Fruit fly (Drosophila melanogaster) whole organism, embryonic: ENCODE results near the gene CG10348.
A peak's percentile ranks its signal among the peaks of the same experiment; 100 is the strongest.

ENCODE experiments used
- Abd-B ChIP-seq: fragments of 200-800 bp; sonication (Bioruptor generic); optimal IDR thresholded peaks from 2 replicates; lab custom pipeline; 2018; ENCODE audit warnings: missing biosample characterization, mild to moderate bottlenecking, missing genetic modification characterization, moderate library complexity
- Awh ChIP-seq: fragments of 200-800 bp; sonication (Bioruptor generic); IDR thresholded peaks from 2 replicates; pipeline ENCODE4, ENCODE4 v1.3.6; 2022; ENCODE audit warnings: missing biosample characterization, missing genetic modification characterization
- Bteb2 ChIP-seq: fragments of 200-800 bp; sonication (Bioruptor generic); optimal IDR thresholded peaks from 2 replicates; lab custom pipeline; 2016; ENCODE audit warnings: missing biosample characterization, missing genetic modification characterization
- CG10147 ChIP-seq: fragments of 200-800 bp; sonication (Bioruptor generic); optimal IDR thresholded peaks from 2 replicates; lab custom pipeline; 2019; ENCODE audit warnings: missing biosample characterization, mild to moderate bottlenecking, missing genetic modification characterization, moderate library complexity
- CG10209 ChIP-seq: fragments of 200-800 bp; sonication (Bioruptor generic); optimal IDR thresholded peaks from 3 replicates; lab custom pipeline; 2017; ENCODE audit warnings: missing biosample characterization, mild to moderate bottlenecking, missing genetic modification characterization, missing genetic modification reagents
- CG10366 ChIP-seq: fragments of 200-800 bp; sonication (Bioruptor generic); IDR thresholded peaks from 2 replicates; pipeline ENCODE4 v1.3.6; 2022; ENCODE audit warnings: missing biosample characterization, missing genetic modification characterization
- CG10979 ChIP-seq: fragments of 200-800 bp; sonication (Bioruptor generic); optimal IDR thresholded peaks from 2 replicates; lab custom pipeline; 2018; ENCODE audit warnings: missing biosample characterization, mild to moderate bottlenecking, missing genetic modification characterization, moderate library complexity
- CG12219 ChIP-seq: fragments of 200-800 bp; sonication (Bioruptor generic); optimal IDR thresholded peaks from 3 replicates; lab custom pipeline; 2018; ENCODE audit warnings: missing biosample characterization, mild to moderate bottlenecking, missing genetic modification characterization
- CG12659 ChIP-seq: fragments of 200-800 bp; sonication (Bioruptor generic); optimal IDR thresholded peaks from 3 replicates; lab custom pipeline; 2017; ENCODE audit warnings: mild to moderate bottlenecking, missing biosample characterization, missing genetic modification reagents, missing genetic modification characterization
- CG12769 ChIP-seq: fragments of 200-800 bp; sonication (Bioruptor generic); optimal IDR thresholded peaks from 2 replicates; lab custom pipeline; 2019; ENCODE audit warnings: missing biosample characterization, mild to moderate bottlenecking, missing genetic modification characterization, moderate library complexity
- CG1529 ChIP-seq: fragments of 200-800 bp; sonication (Bioruptor generic); optimal IDR thresholded peaks from 3 replicates; lab custom pipeline; 2018; ENCODE audit warnings: missing biosample characterization, missing genetic modification characterization
- CG15479 ChIP-seq: fragments of 200-800 bp; sonication (Bioruptor generic); optimal IDR thresholded peaks from 3 replicates; lab custom pipeline; 2019; ENCODE audit warnings: missing biosample characterization, mild to moderate bottlenecking, missing genetic modification characterization, moderate library complexity
- CG15696 ChIP-seq: fragments of 200-800 bp; sonication (Bioruptor generic); optimal IDR thresholded peaks from 2 replicates; lab custom pipeline; 2019; ENCODE audit warnings: missing biosample characterization, mild to moderate bottlenecking, missing genetic modification characterization, moderate library complexity
- CG1647 ChIP-seq: fragments of 200-800 bp; sonication (Bioruptor generic); optimal IDR thresholded peaks from 3 replicates; lab custom pipeline; 2016; ENCODE audit warnings: missing biosample characterization, missing genetic modification characterization
- CG16779 ChIP-seq: fragments of 200-800 bp; sonication (Bioruptor generic); IDR thresholded peaks from 2 replicates; pipeline ENCODE4 v1.3.6; 2022; ENCODE audit warnings: missing biosample characterization, missing genetic modification characterization
- CG30403 ChIP-seq: fragments of 200-800 bp; sonication (Bioruptor generic); optimal IDR thresholded peaks from 3 replicates; lab custom pipeline; 2016; ENCODE audit warnings: missing biosample characterization, missing genetic modification characterization
- CG32767 ChIP-seq: fragments of 200-800 bp; sonication (Bioruptor generic); IDR thresholded peaks from 2 replicates; pipeline ENCODE4 v1.3.6; 2022; ENCODE audit warnings: missing biosample characterization, missing genetic modification characterization
- CG32772 ChIP-seq: fragments of 200-800 bp; sonication (Bioruptor generic); IDR thresholded peaks from 2 replicates; pipeline ENCODE4 v1.3.6; 2022; ENCODE audit warnings: missing biosample characterization, missing genetic modification characterization
- CG34376 ChIP-seq: fragments of 200-800 bp; sonication (Bioruptor generic); optimal IDR thresholded peaks from 2 replicates; lab custom pipeline; 2018; ENCODE audit warnings: missing biosample characterization, mild to moderate bottlenecking, missing genetic modification characterization
- CG3838 ChIP-seq: fragments of 200-800 bp; sonication (Bioruptor generic); optimal IDR thresholded peaks from 3 replicates; lab custom pipeline; 2016; ENCODE audit warnings: missing biosample characterization, missing genetic modification characterization
- CG4282 ChIP-seq: fragments of 200-800 bp; sonication (Bioruptor generic); optimal IDR thresholded peaks from 2 replicates; lab custom pipeline; 2016; ENCODE audit warnings: missing biosample characterization, missing genetic modification characterization
- CG7372 ChIP-seq: fragments of 200-800 bp; sonication (Bioruptor generic); IDR thresholded peaks from 2 replicates; pipeline ENCODE4 v1.3.6; 2022; ENCODE audit warnings: missing biosample characterization, missing genetic modification characterization
- CG8290 ChIP-seq, 3 experiments: fragments of 200-800 bp; sonication (Bioruptor generic); optimal IDR thresholded peaks; 2 replicates each; lab custom pipeline; 2016 to 2019; ENCODE audit warnings: missing biosample characterization in 3 of 3, missing genetic modification characterization in 3 of 3, mild to moderate bottlenecking in 2 of 3, moderate library complexity in 1 of 3
- CG8478 ChIP-seq: fragments of >200 bp; optimal IDR thresholded peaks from 2 replicates; lab custom pipeline; 2018
- Dad ChIP-seq: fragments of 200-800 bp; sonication (Bioruptor generic); optimal IDR thresholded peaks from 3 replicates; lab custom pipeline; 2016; ENCODE audit warnings: missing biosample characterization, missing genetic modification characterization
- Dref ChIP-seq: fragments of 200-800 bp; sonication (Bioruptor generic); IDR thresholded peaks from 2 replicates; pipeline ENCODE4 v1.3.6; 2022; ENCODE audit warnings: missing biosample characterization, missing genetic modification characterization
- Jarid2 ChIP-seq: fragments of 200-800 bp; sonication (Bioruptor generic); optimal IDR thresholded peaks from 3 replicates; lab custom pipeline; 2017; ENCODE audit warnings: mild to moderate bottlenecking, missing biosample characterization, missing genetic modification reagents, missing genetic modification characterization
- Lhr ChIP-seq: fragments of 200-800 bp; sonication (Bioruptor generic); optimal IDR thresholded peaks from 3 replicates; lab custom pipeline; 2017; ENCODE audit warnings: mild to moderate bottlenecking, missing biosample characterization, missing genetic modification reagents, missing genetic modification characterization
- MTF-1 ChIP-seq: fragments of 200-800 bp; sonication (Bioruptor generic); optimal IDR thresholded peaks from 2 replicates; lab custom pipeline; 2018; ENCODE audit warnings: missing biosample characterization, mild to moderate bottlenecking, missing genetic modification characterization, borderline replicate concordance
- Nf-YC ChIP-seq: fragments of 200-800 bp; optimal IDR thresholded peaks from 3 replicates; lab custom pipeline; 2019; ENCODE audit warnings: missing biosample characterization, mild to moderate bottlenecking, missing genetic modification characterization, moderate library complexity
- Sox100B ChIP-seq: fragments of 200-800 bp; sonication (Bioruptor generic); optimal IDR thresholded peaks from 3 replicates; lab custom pipeline; 2018; ENCODE audit warnings: missing biosample characterization, mild to moderate bottlenecking, missing genetic modification characterization
- Sox102F ChIP-seq: fragments of 200-800 bp; sonication (Bioruptor generic); optimal IDR thresholded peaks from 2 replicates; lab custom pipeline; 2018; ENCODE audit warnings: missing biosample characterization, mild to moderate bottlenecking, missing genetic modification characterization, moderate library complexity
- Stat92E ChIP-seq, 3 experiments: fragments of >200 bp in 2 of 3; fragments of 200-800 bp in 1 of 3; sonication (Bioruptor generic) in 1 of 3; optimal IDR thresholded peaks; 2 replicates each; lab custom pipeline; 2017 to 2019; ENCODE audit warnings: missing biosample characterization in 3 of 3, missing genetic modification characterization in 3 of 3, mild to moderate bottlenecking in 1 of 3, moderate library complexity in 1 of 3
- Vsx1 ChIP-seq: fragments of 200-800 bp; sonication (Bioruptor generic); optimal IDR thresholded peaks from 2 replicates; lab custom pipeline; 2017; ENCODE audit warnings: missing biosample characterization, mild to moderate bottlenecking, missing genetic modification characterization, missing genetic modification reagents
- abd-A ChIP-seq: fragments of 200-800 bp; sonication (Bioruptor generic); optimal IDR thresholded peaks from 3 replicates; lab custom pipeline; 2019; ENCODE audit warnings: missing biosample characterization, mild to moderate bottlenecking, missing genetic modification characterization, moderate library complexity
- bigmax ChIP-seq: fragments of 200-800 bp; sonication (Bioruptor generic); optimal IDR thresholded peaks from 2 replicates; lab custom pipeline; 2018; ENCODE audit warnings: missing biosample characterization, mild to moderate bottlenecking, missing genetic modification characterization
- cas ChIP-seq: fragments of 200-800 bp; sonication (Bioruptor generic); IDR thresholded peaks from 2 replicates; pipeline ENCODE4 v1.3.6; 2022; ENCODE audit warnings: missing biosample characterization, missing genetic modification characterization
- cato ChIP-seq: fragments of 200-800 bp; sonication (Bioruptor generic); optimal IDR thresholded peaks from 2 replicates; lab custom pipeline; 2016; ENCODE audit warnings: missing biosample characterization, missing genetic modification characterization, borderline replicate concordance
- fd102C ChIP-seq: fragments of 200-800 bp; sonication (Bioruptor generic); optimal IDR thresholded peaks from 2 replicates; lab custom pipeline; 2018; ENCODE audit warnings: missing biosample characterization, mild to moderate bottlenecking, missing genetic modification characterization, moderate library complexity
- gro ChIP-seq: fragments of 200-800 bp; sonication (Bioruptor generic); optimal IDR thresholded peaks from 2 replicates; lab custom pipeline; 2016; ENCODE audit warnings: missing biosample characterization, missing genetic modification characterization
- hb ChIP-seq: fragments of 200-800 bp; sonication (Bioruptor generic); IDR thresholded peaks from 3 replicates; pipeline ENCODE4 v1.3.6; 2022; ENCODE audit warnings: missing biosample characterization, missing genetic modification characterization; ENCODE audit not compliant: partially characterized antibody
- klu ChIP-seq: fragments of 200-800 bp; sonication (Bioruptor generic); IDR thresholded peaks from 2 replicates; pipeline ENCODE4 v1.3.6; 2022; ENCODE audit warnings: missing biosample characterization, missing genetic modification characterization
- pros ChIP-seq: fragments of 200-800 bp; sonication (Bioruptor generic); optimal IDR thresholded peaks from 3 replicates; lab custom pipeline; 2019; ENCODE audit warnings: missing biosample characterization, mild to moderate bottlenecking, missing genetic modification characterization, moderate library complexity
- psq ChIP-seq: fragments of 200-800 bp; sonication (Bioruptor generic); optimal IDR thresholded peaks from 2 replicates; lab custom pipeline; 2017; ENCODE audit warnings: missing biosample characterization, missing genetic modification characterization
- salm ChIP-seq: fragments of 200-800 bp; sonication (Bioruptor generic); optimal IDR thresholded peaks from 2 replicates; lab custom pipeline; 2018; ENCODE audit warnings: missing biosample characterization, mild to moderate bottlenecking, missing genetic modification characterization
- seq ChIP-seq: fragments of 200-800 bp; sonication (Bioruptor generic); IDR thresholded peaks from 2 replicates; pipeline ENCODE4 v1.3.6; 2022; ENCODE audit warnings: missing biosample characterization, missing genetic modification characterization
- tgo ChIP-seq: fragments of 200-800 bp; sonication (Bioruptor generic); IDR thresholded peaks from 3 replicates; pipeline ENCODE4 v1.3.6; 2022; ENCODE audit warnings: missing biosample characterization, missing genetic modification characterization
- tin ChIP-seq: fragments of 200-800 bp; sonication (Bioruptor generic); optimal IDR thresholded peaks from 3 replicates; lab custom pipeline; 2016; ENCODE audit warnings: missing biosample characterization, missing genetic modification characterization
- unc-4 ChIP-seq: fragments of 200-800 bp; sonication (Bioruptor generic); IDR thresholded peaks from 2 replicates; pipeline ENCODE4 v1.3.6; 2022; ENCODE audit warnings: missing biosample characterization, missing genetic modification characterization; ENCODE audit not compliant: partially characterized antibody
- yki ChIP-seq: fragments of >200 bp; optimal IDR thresholded peaks from 3 replicates; lab custom pipeline; 2018

Gene CG10348

dm6 chr2L:18695404-18695804, 36.9 kb downstream of the CG10348 start, which contains the start of the genes CG10383 and CG10338 (continued):
- peak; percentile 94 for TF ChIP-seq klu (GFP tag; lab: Robert Waterston, UW)
- TF ChIP-seq Vsx1 (GFP tag; lab: Kevin White, UChicago), result peak; percentile 60
- peak; percentile 48 for TF ChIP-seq CG8290 (GFP tag; optimal IDR thresholded peaks at IDR 0.05; lab: Kevin White, UChicago)
- peak in 1 of 2 experiments; percentile 94 for TF ChIP-seq CG8290 (tag; optimal IDR thresholded peaks at IDR 0.05; lab: Kevin White, UChicago)
- TF ChIP-seq CG1647, result peak; percentile 76
- peak; percentile 80 for TF ChIP-seq Abd-B (GFP tag; lab: Kevin White, UChicago)
- peak; percentile 90 for TF ChIP-seq CG12659 (GFP tag; lab: Kevin White, UChicago)
- TF ChIP-seq MTF-1 (GFP tag; lab: Kevin White, UChicago), result peak; percentile 53
- no peak for TF ChIP-seq bigmax (GFP tag; lab: Kevin White, UChicago)
- peak; percentile 56 for TF ChIP-seq salm (tag; lab: Kevin White, UChicago)
- peak; percentile 62 for TF ChIP-seq psq
- peak; percentile 62 for TF ChIP-seq CG12219
- TF ChIP-seq CG10366 (GFP tag; lab: Robert Waterston, UW), result peak; percentile 89
- peak in 1 of 3 experiments; percentile 75 for TF ChIP-seq Stat92E (GFP tag; optimal IDR thresholded peaks at IDR 0.05; lab: Kevin White, UChicago)
- TF ChIP-seq Sox102F (GFP tag; lab: Kevin White, UChicago), result peak; percentile 88
- peak; percentile 93 for TF ChIP-seq CG12769
- TF ChIP-seq abd-A (tag; lab: Kevin White, UChicago), result no peak
- peak; percentile 86 for TF ChIP-seq Bteb2 (GFP tag; lab: Kevin White, UChicago)
- TF ChIP-seq fd102C (GFP tag; lab: Kevin White, UChicago), result no peak
- TF ChIP-seq hb (GFP tag; lab: Robert Waterston, UW), result no peak
- peak; percentile 78 for TF ChIP-seq CG10209 (GFP tag; lab: Kevin White, UChicago)
- TF ChIP-seq Lhr (GFP tag; lab: Kevin White, UChicago), result peak; percentile 62
- peak; percentile 84 for TF ChIP-seq CG7372
- peak; percentile 87 for TF ChIP-seq CG30403 (GFP tag; lab: Kevin White, UChicago)
- peak; percentile 70 for TF ChIP-seq CG10147 (GFP tag; lab: Kevin White, UChicago)
- TF ChIP-seq gro (GFP tag; lab: Kevin White, UChicago), result peak; percentile 87
- peak; percentile 90 for TF ChIP-seq CG32772 (GFP tag; lab: Robert Waterston, UW)
- peak; percentile 28 for TF ChIP-seq CG1529 (GFP tag; lab: Kevin White, UChicago)
- TF ChIP-seq cas (GFP tag; lab: Robert Waterston, UW), result peak; percentile 67
- peak; percentile 72 for TF ChIP-seq CG34376
- TF ChIP-seq yki (lab: Kevin White, UChicago), result peak; percentile 76
- TF ChIP-seq CG32767, result peak; percentile 75; the same call in 1 of the 2 replicates
- peak; percentile 20 for TF ChIP-seq CG15696 (tag; lab: Kevin White, UChicago)
- TF ChIP-seq Nf-YC (tag; lab: Kevin White, UChicago), result peak; percentile 55
- peak; percentile 87 for TF ChIP-seq tgo (GFP tag; lab: Robert Waterston, UW)
- peak; percentile 71 for TF ChIP-seq CG4282 (GFP tag; lab: Kevin White, UChicago)
- peak; percentile 84 for TF ChIP-seq seq (GFP tag; lab: Robert Waterston, UW)
- peak; percentile 64 for TF ChIP-seq CG10979 (tag; lab: Kevin White, UChicago)
- TF ChIP-seq CG15479 (GFP tag; lab: Kevin White, UChicago), result no peak
- peak; percentile 65 for TF ChIP-seq CG3838 (GFP tag; lab: Kevin White, UChicago)
- peak; percentile 77 for TF ChIP-seq tin (GFP tag; lab: Kevin White, UChicago)
- TF ChIP-seq Sox100B (GFP tag; lab: Kevin White, UChicago), result peak; percentile 41
- no peak for TF ChIP-seq CG8478 (lab: Kevin White, UChicago)
- TF ChIP-seq cato (GFP tag; lab: Kevin White, UChicago), result peak; percentile 69
- peak; percentile 91 for TF ChIP-seq Awh (GFP tag; lab: Robert Waterston, UW)
- peak; percentile 93 for TF ChIP-seq CG16779 (GFP tag; lab: Robert Waterston, UW)
- peak; percentile 45; the same call in 1 of the 2 replicates for TF ChIP-seq unc-4
- TF ChIP-seq Dad (GFP tag; lab: Kevin White, UChicago), result peak; percentile 89
- TF ChIP-seq pros (GFP tag; lab: Kevin White, UChicago), result no peak
- peak; percentile 46 for TF ChIP-seq Jarid2 (GFP tag; lab: Kevin White, UChicago)
- peak; percentile 38; the same call in 1 of the 2 replicates for TF ChIP-seq Dref (GFP tag; lab: Robert Waterston, UW)
